Worm (Caenorhabditis elegans) whole organism, L4 larva: ENCODE data around the gene smc-3.
A peak's percentile ranks its signal among the peaks of the same experiment; 100 is the strongest.

Experiments used
- D1046.2 ChIP-seq: fragments of 200-800 bp; sonication (Bioruptor generic); IDR thresholded peaks from 2 replicates; pipeline ENCODE4 v1.3.6; 2022; ENCODE audit warnings: missing genetic modification characterization, missing compliant biosample characterization
- F10B5.3 ChIP-seq: sonication (generic microtip); optimal IDR thresholded peaks from 2 replicates; lab custom pipeline; 2016; ENCODE audit warnings: mild to moderate bottlenecking, missing genetic modification characterization, missing compliant biosample characterization
- F37D6.2 ChIP-seq: sonication (generic microtip); optimal IDR thresholded peaks from 2 replicates; lab custom pipeline; 2016; ENCODE audit warnings: mild to moderate bottlenecking, missing genetic modification characterization, missing compliant biosample characterization
- Y105C5A.15 ChIP-seq: fragments of 200-800 bp; sonication (Bioruptor generic); IDR thresholded peaks from 2 replicates; pipeline ENCODE4 v1.3.6; 2022; ENCODE audit warnings: missing genetic modification characterization, missing compliant biosample characterization
- Y48G9A.11 ChIP-seq: fragments of 200-800 bp; sonication (Bioruptor generic); IDR thresholded peaks from 2 replicates; pipeline ENCODE4 v1.3.6; 2022; ENCODE audit warnings: missing genetic modification reagents, missing genetic modification characterization, missing compliant biosample characterization
- ZK337.2 ChIP-seq: fragments of 200-800 bp; sonication (Bioruptor generic); IDR thresholded peaks from 2 replicates; pipeline ENCODE4 v1.3.6; 2022; ENCODE audit warnings: missing genetic modification reagents, missing genetic modification characterization, missing compliant biosample characterization
- aha-1 ChIP-seq: fragments of 150-350 bp; peaks from one replicate; lab custom pipeline; 2014; ENCODE audit warnings: missing biosample characterization, missing genetic modification characterization
- ama-1 ChIP-seq: fragments of 150-350 bp; optimal IDR thresholded peaks from 2 replicates; lab custom pipeline; 2014; ENCODE audit warnings: inconsistent platforms, mixed read lengths
- attf-4 ChIP-seq: sonication (generic microtip); optimal IDR thresholded peaks from 3 replicates; lab custom pipeline; 2017; ENCODE audit warnings: missing biosample characterization, missing genetic modification characterization
- ceh-20 ChIP-seq: fragments of 200-800 bp; sonication (Bioruptor generic); IDR thresholded peaks from 2 replicates; pipeline ENCODE4 v1.3.6; 2022; ENCODE audit warnings: missing genetic modification reagents, missing genetic modification characterization, missing compliant biosample characterization
- ceh-32 ChIP-seq: sonication (generic microtip); optimal IDR thresholded peaks from 2 replicates; lab custom pipeline; 2016; ENCODE audit warnings: mild to moderate bottlenecking, missing genetic modification characterization, missing compliant biosample characterization; ENCODE audit not compliant: poor library complexity
- ceh-82 ChIP-seq: sonication (generic microtip); optimal IDR thresholded peaks from 2 replicates; lab custom pipeline; 2017; ENCODE audit warnings: missing biosample characterization, missing genetic modification characterization
- cey-2 ChIP-seq: sonication (generic microtip); optimal IDR thresholded peaks from 3 replicates; lab custom pipeline; 2017; ENCODE audit warnings: missing genetic modification characterization, mild to moderate bottlenecking, missing compliant biosample characterization, antibody characterized with exemption, borderline replicate concordance; ENCODE audit not compliant: insufficient read depth
- ctbp-1 ChIP-seq: fragments of 200-800 bp; sonication (Bioruptor generic); IDR thresholded peaks from 2 replicates; pipeline ENCODE4 v1.3.6; 2022; ENCODE audit warnings: missing genetic modification reagents, missing genetic modification characterization, missing compliant biosample characterization
- daf-8 ChIP-seq: fragments of 200-800 bp; sonication (Bioruptor generic); IDR thresholded peaks from 2 replicates; pipeline ENCODE4 v1.3.6; 2022; ENCODE audit warnings: missing genetic modification characterization, missing compliant biosample characterization
- dmd-8 ChIP-seq: fragments of 200-800 bp; sonication (Bioruptor generic); IDR thresholded peaks from 2 replicates; pipeline ENCODE4 v1.3.6; 2022; ENCODE audit warnings: missing genetic modification characterization, missing compliant biosample characterization
- fkh-10 ChIP-seq: fragments of 150-350 bp; optimal IDR thresholded peaks from 2 replicates; lab custom pipeline; 2014; ENCODE audit warnings: missing biosample characterization, missing genetic modification reagents, missing genetic modification characterization
- gei-8 ChIP-seq: fragments of 200-800 bp; sonication (Bioruptor generic); optimal IDR thresholded peaks from 2 replicates; lab custom pipeline; 2018; ENCODE audit warnings: mild to moderate bottlenecking, missing genetic modification characterization, missing compliant biosample characterization
- hif-1 ChIP-seq, 2 experiments: sonication (generic microtip); optimal IDR thresholded peaks; 2 replicates each; lab custom pipeline; 2016 to 2017; ENCODE audit warnings: missing compliant biosample characterization in 2 of 2, missing genetic modification characterization in 2 of 2, missing genetic modification reagents in 2 of 2, missing genotype in 2 of 2, mild to moderate bottlenecking in 1 of 2
- hmg-1.1 ChIP-seq: fragments of 200-800 bp; sonication (Bioruptor generic); IDR thresholded peaks from 2 replicates; pipeline ENCODE4 v1.3.6; 2022; ENCODE audit warnings: missing genetic modification reagents, missing genetic modification characterization, missing compliant biosample characterization
- lim-7 ChIP-seq: fragments of 200-800 bp; sonication (Bioruptor generic); IDR thresholded peaks from 2 replicates; pipeline ENCODE4 v1.3.6; 2022; ENCODE audit warnings: missing genetic modification characterization, missing compliant biosample characterization
- lin-1 ChIP-seq: fragments of 200-800 bp; sonication (Bioruptor generic); IDR thresholded peaks from 2 replicates; pipeline ENCODE4 v1.3.6; 2022; ENCODE audit warnings: missing genetic modification reagents, missing genetic modification characterization, missing compliant biosample characterization
- lin-13 ChIP-seq: fragments of 150-350 bp; optimal IDR thresholded peaks from 2 replicates; lab custom pipeline; 2014; ENCODE audit warnings: missing biosample characterization, missing genetic modification reagents, missing genetic modification characterization
- lin-15B ChIP-seq: fragments of 150-350 bp; sonication (generic microtip); optimal IDR thresholded peaks from 3 replicates; lab custom pipeline; 2014; ENCODE audit warnings: missing biosample characterization, missing genetic modification characterization
- lin-38 ChIP-seq: fragments of 200-800 bp; sonication (Bioruptor generic); IDR thresholded peaks from 2 replicates; pipeline ENCODE4 v1.3.6; 2022; ENCODE audit warnings: missing genetic modification reagents, missing genetic modification characterization, missing compliant biosample characterization
- lin-39 ChIP-seq: fragments of 150-350 bp; optimal IDR thresholded peaks from 2 replicates; lab custom pipeline; 2014; ENCODE audit warnings: missing biosample characterization, missing genetic modification reagents, missing genetic modification characterization
- lir-3 ChIP-seq: sonication (generic microtip); optimal IDR thresholded peaks from 2 replicates; lab custom pipeline; 2016; ENCODE audit warnings: mild to moderate bottlenecking, missing genetic modification characterization, missing compliant biosample characterization
- lsy-2 ChIP-seq, 2 experiments: fragments of 150-350 bp in 1 of 2; sonication (generic microtip) in 1 of 2; optimal IDR thresholded peaks; 2 replicates each; lab custom pipeline; 2014 to 2017; ENCODE audit warnings: missing biosample characterization in 2 of 2, missing genetic modification characterization in 2 of 2
- mdl-1 ChIP-seq, 2 experiments: fragments of 150-350 bp in 1 of 2; sonication (generic microtip) in 1 of 2; optimal IDR thresholded peaks; 2 replicates each; lab custom pipeline; 2014 to 2017; ENCODE audit warnings: missing biosample characterization in 2 of 2, missing genetic modification characterization in 2 of 2
- mdt-29 ChIP-seq: fragments of 200-800 bp; sonication (Bioruptor generic); IDR thresholded peaks from 2 replicates; pipeline ENCODE4 v1.3.6; 2022; ENCODE audit warnings: missing genetic modification reagents, missing genetic modification characterization, missing compliant biosample characterization
- mes-2 ChIP-seq: sonication (generic microtip); optimal IDR thresholded peaks from 2 replicates; lab custom pipeline; 2016; ENCODE audit warnings: missing genotype, mild to moderate bottlenecking, missing genetic modification characterization, missing compliant biosample characterization; ENCODE audit not compliant: poor library complexity, severe bottlenecking
- mxl-3 ChIP-seq: fragments of 200-800 bp; sonication (Bioruptor generic); optimal IDR thresholded peaks from 2 replicates; lab custom pipeline; 2018; ENCODE audit warnings: mild to moderate bottlenecking, missing genetic modification characterization, missing compliant biosample characterization
- nhr-10 ChIP-seq: fragments of 150-350 bp; optimal IDR thresholded peaks from 2 replicates; lab custom pipeline; 2014; ENCODE audit warnings: missing biosample characterization, missing genetic modification characterization
- nhr-25 ChIP-seq: sonication (generic microtip); optimal IDR thresholded peaks from 2 replicates; lab custom pipeline; 2017; ENCODE audit warnings: missing genetic modification characterization, mild to moderate bottlenecking, missing compliant biosample characterization, antibody characterized with exemption, moderate library complexity, borderline replicate concordance; ENCODE audit not compliant: insufficient read depth
- nhr-48 ChIP-seq: sonication (generic microtip); optimal IDR thresholded peaks from 2 replicates; lab custom pipeline; 2016; ENCODE audit warnings: mild to moderate bottlenecking, missing genetic modification characterization, missing compliant biosample characterization
- pha-4 ChIP-seq, 2 experiments: fragments of 150-350 bp in 1 of 2; fragments of 200-800 bp in 1 of 2; sonication (Bioruptor generic) in 1 of 2; IDR thresholded peaks in 1 of 2; optimal IDR thresholded peaks in 1 of 2; 2 replicates each; pipeline versions ENCODE4 v1.3.6 to Lab custom; 2014 to 2022; ENCODE audit warnings: missing genetic modification characterization in 2 of 2, missing genetic modification reagents in 2 of 2, missing biosample characterization in 1 of 2, missing compliant biosample characterization in 1 of 2
- php-3 ChIP-seq: fragments of 200-800 bp; sonication (Bioruptor generic); IDR thresholded peaks from 2 replicates; pipeline ENCODE4 v1.3.6; 2022; ENCODE audit warnings: missing genetic modification reagents, missing genetic modification characterization, missing compliant biosample characterization
- rbr-2 ChIP-seq: sonication (generic microtip); optimal IDR thresholded peaks from 2 replicates; lab custom pipeline; 2016; ENCODE audit warnings: missing genotype, missing genetic modification characterization, missing compliant biosample characterization
- snpc-1.2 ChIP-seq: fragments of 200-800 bp; sonication (Bioruptor generic); IDR thresholded peaks from 2 replicates; pipeline ENCODE4 v1.3.6; 2022; ENCODE audit warnings: missing genetic modification reagents, missing genetic modification characterization, missing compliant biosample characterization
- spr-1 ChIP-seq: sonication (generic microtip); optimal IDR thresholded peaks from 2 replicates; lab custom pipeline; 2016; ENCODE audit warnings: mild to moderate bottlenecking, missing genetic modification characterization, missing compliant biosample characterization
- unc-39 ChIP-seq: sonication (generic microtip); optimal IDR thresholded peaks from 2 replicates; lab custom pipeline; 2017; ENCODE audit warnings: missing biosample characterization, missing genetic modification characterization
- unc-62 ChIP-seq, 3 experiments: fragments of 150-350 bp in 1 of 3; sonication (generic microtip); optimal IDR thresholded peaks in 2 of 3; peaks in 1 of 3; 1 replicate in 1 of 3; 2 replicates in 2 of 3; lab custom pipeline; 2014 to 2017; ENCODE audit warnings: missing biosample characterization in 3 of 3, missing genetic modification characterization in 3 of 3, missing genetic modification reagents in 3 of 3, missing genotype in 1 of 3
- vab-7 ChIP-seq: fragments of 200-800 bp; sonication (Bioruptor generic); IDR thresholded peaks from 2 replicates; pipeline ENCODE4 v1.3.6; 2022; ENCODE audit warnings: missing genetic modification reagents, missing genetic modification characterization, missing compliant biosample characterization
- zfp-2 ChIP-seq: sonication (generic microtip); optimal IDR thresholded peaks from 2 replicates; lab custom pipeline; 2016; ENCODE audit warnings: mild to moderate bottlenecking, missing genetic modification characterization, missing compliant biosample characterization
- zip-11 ChIP-seq: fragments of 200-800 bp; sonication (Bioruptor generic); IDR thresholded peaks from 2 replicates; pipeline ENCODE4 v1.3.6; 2022; ENCODE audit warnings: missing genetic modification characterization, missing compliant biosample characterization
- zip-2 ChIP-seq: fragments of 150-350 bp; optimal IDR thresholded peaks from 2 replicates; lab custom pipeline; 2014; ENCODE audit warnings: missing biosample characterization, missing genetic modification characterization

Gene smc-3

ce11 chrIII:11248897-11249296 lies 41.8 kb upstream of the smc-3 start:
- TF ChIP-seq aha-1 (peak; percentile 66), D1046.2 (GFP tag; lab: Robert Waterston, UW) (no peak), unc-62 (GFP tag; optimal IDR thresholded peaks at IDR 0.05 in 1 of 2; lab: Kevin White, UChicago) (peak in 1 of 2 experiments; percentile 76), unc-62 (tag; optimal IDR thresholded peaks at IDR 0.05; lab: Kevin White, UChicago) (no peak)

ce11 chrIII:11251718-11252441 lies 38.8 kb upstream of the smc-3 start, which contains the start of gene Y47D3A.32:
Y47D3A.32 (plus strand) TSS chrIII:11252391.
- TF ChIP-seq cey-2 (tag; lab: Kevin White, UChicago) (no peak), Y48G9A.11 (GFP tag; lab: Robert Waterston, UW) (peak; percentile 34; the same call in 1 of the 2 replicates), rbr-2 (tag; lab: Kevin White, UChicago) (no peak), mxl-3 (GFP tag; lab: Kevin White, UChicago) (no peak), lin-38 (GFP tag; lab: Robert Waterston, UW) (peak; percentile 49), snpc-1.2 (no peak), fkh-10 (no peak), nhr-25 (tag; lab: Kevin White, UChicago) (no peak), lin-15B (no peak), ceh-32 (tag; lab: Kevin White, UChicago) (no peak), F10B5.3 (tag; lab: Kevin White, UChicago) (no peak), nhr-10 (tag; lab: Kevin White, UChicago) (no peak), hmg-1.1 (GFP tag; lab: Robert Waterston, UW) (no peak), hif-1 (tag; optimal IDR thresholded peaks at IDR 0.05; lab: Kevin White, UChicago) (no peak), mdl-1 (tag; optimal IDR thresholded peaks at IDR 0.05; lab: Kevin White, UChicago) (no peak), zip-2 (tag; lab: Kevin White, UChicago) (no peak), gei-8 (GFP tag; lab: Kevin White, UChicago) (no peak), ZK337.2 (no peak), zip-11 (no peak), lin-39 (tag; lab: Kevin White, UChicago) (no peak), ctbp-1 (GFP tag; lab: Robert Waterston, UW) (0 out of 2 replicates have a peak, but pooled peaks have one; percentile 26), lir-3 (tag; lab: Kevin White, UChicago) (no peak), daf-8 (GFP tag; lab: Robert Waterston, UW) (no peak), php-3 (GFP tag; lab: Robert Waterston, UW) (no peak), Y105C5A.15 (GFP tag; lab: Robert Waterston, UW) (0 out of 2 replicates have a peak, but pooled peaks have one; percentile 2), ceh-82 (no peak), lin-13 (GFP tag; lab: Kevin White, UChicago) (no peak), ama-1 (lab: Kevin White, UChicago) (no peak), vab-7 (GFP tag; lab: Robert Waterston, UW) (0 out of 2 replicates have a peak, but pooled peaks have one; percentile 25), pha-4 (GFP tag; IDR thresholded peaks at IDR 0.05; lab: Robert Waterston, UW) (peak; percentile 26; the same call in 1 of the 2 replicates), pha-4 (tag; optimal IDR thresholded peaks at IDR 0.05; lab: Kevin White, UChicago) (no peak), mdt-29 (GFP tag; lab: Robert Waterston, UW) (no peak), nhr-48 (tag; lab: Kevin White, UChicago) (no peak), zfp-2 (tag; lab: Kevin White, UChicago) (no peak), ceh-20 (GFP tag; lab: Robert Waterston, UW) (no peak), lin-1 (GFP tag; lab: Robert Waterston, UW) (no peak), D1046.2 (GFP tag; lab: Robert Waterston, UW) (no peak), lim-7 (GFP tag; lab: Robert Waterston, UW) (0 out of 2 replicates have a peak, but pooled peaks have one; percentile 56), dmd-8 (GFP tag; lab: Robert Waterston, UW) (no peak), spr-1 (tag; lab: Kevin White, UChicago) (no peak), mes-2 (tag; lab: Kevin White, UChicago) (peak; percentile 22), F37D6.2 (tag; lab: Kevin White, UChicago) (no peak), lsy-2 (tag; optimal IDR thresholded peaks at IDR 0.05; lab: Kevin White, UChicago) (no peak), unc-39 (tag; lab: Kevin White, UChicago) (no peak), aha-1 (no peak), attf-4 (tag; lab: Kevin White, UChicago) (no peak)
